Fruit fly (Drosophila melanogaster) whole organism, prepupa: ENCODE data around the gene RabGGTa.

ENCODE experiments used
- Blimp-1 ChIP-seq: fragments of 200-800 bp; sonication (Bioruptor generic); optimal IDR thresholded peaks from 3 replicates; lab custom pipeline; 2017; ENCODE audit warnings: missing biosample characterization, missing genetic modification characterization, mild to moderate bottlenecking, moderate library complexity, missing genetic modification reagents
- CG10669 ChIP-seq: fragments of 200-800 bp; sonication (Bioruptor generic); optimal IDR thresholded peaks from 3 replicates; lab custom pipeline; 2018; ENCODE audit warnings: missing biosample characterization, mild to moderate bottlenecking, missing genetic modification characterization, moderate library complexity
- CG11762 ChIP-seq: fragments of 200-800 bp; sonication (Bioruptor generic); optimal IDR thresholded peaks from 3 replicates; lab custom pipeline; 2016; ENCODE audit warnings: missing biosample characterization, missing genetic modification characterization; ENCODE audit not compliant: insufficient read depth
- CG11902 ChIP-seq: fragments of 200-800 bp; sonication (Bioruptor generic); optimal IDR thresholded peaks from 3 replicates; lab custom pipeline; 2016; ENCODE audit warnings: missing biosample characterization, missing genetic modification characterization
- CG16779 ChIP-seq: fragments of 200-800 bp; sonication (Bioruptor generic); optimal IDR thresholded peaks from 3 replicates; lab custom pipeline; 2017; ENCODE audit warnings: missing biosample characterization, mild to moderate bottlenecking, missing genetic modification characterization
- CG3032 ChIP-seq: fragments of 200-800 bp; optimal IDR thresholded peaks from 2 replicates; lab custom pipeline; 2019; ENCODE audit warnings: missing biosample characterization, mild to moderate bottlenecking, missing genetic modification characterization, moderate library complexity
- CG32006 ChIP-seq: fragments of 200-800 bp; sonication (Bioruptor generic); optimal IDR thresholded peaks from 3 replicates; lab custom pipeline; 2017; ENCODE audit warnings: missing biosample characterization, mild to moderate bottlenecking, missing genetic modification characterization
- CG34406 ChIP-seq: fragments of 200-800 bp; sonication (Bioruptor generic); optimal IDR thresholded peaks from 3 replicates; lab custom pipeline; 2016; ENCODE audit warnings: missing biosample characterization, missing genetic modification characterization
- CG4318 ChIP-seq: fragments of 200-800 bp; sonication (Bioruptor generic); optimal IDR thresholded peaks from 3 replicates; lab custom pipeline; 2017; ENCODE audit warnings: missing biosample characterization, mild to moderate bottlenecking, missing genetic modification characterization
- CG6163 ChIP-seq: fragments of 200-800 bp; sonication (Bioruptor generic); IDR thresholded peaks from 3 replicates; pipeline ENCODE4 v1.3.6; 2022; ENCODE audit warnings: missing biosample characterization, missing genetic modification characterization
- CG6276 ChIP-seq: fragments of 200-800 bp; sonication (Bioruptor generic); optimal IDR thresholded peaks from 2 replicates; lab custom pipeline; 2017; ENCODE audit warnings: missing biosample characterization, mild to moderate bottlenecking, missing genetic modification characterization
- CG6792 ChIP-seq: fragments of 200-800 bp; sonication (Bioruptor generic); optimal IDR thresholded peaks from 3 replicates; lab custom pipeline; 2016; ENCODE audit warnings: missing biosample characterization, missing genetic modification characterization
- CG6854 ChIP-seq: fragments of 200-800 bp; sonication (Bioruptor generic); optimal IDR thresholded peaks from 2 replicates; lab custom pipeline; 2017; ENCODE audit warnings: missing biosample characterization, mild to moderate bottlenecking, missing genetic modification characterization
- CG7368 ChIP-seq: fragments of 200-800 bp; sonication (Bioruptor generic); optimal IDR thresholded peaks from 3 replicates; lab custom pipeline; 2016; ENCODE audit warnings: missing biosample characterization, missing genetic modification characterization
- CG8119 ChIP-seq: fragments of 200-800 bp; sonication (Bioruptor generic); IDR thresholded peaks from 3 replicates; pipeline ENCODE4 v1.3.6; 2022; ENCODE audit warnings: missing biosample characterization, missing genetic modification characterization
- CG8632 ChIP-seq: fragments of 200-800 bp; sonication (Bioruptor generic); optimal IDR thresholded peaks from 3 replicates; lab custom pipeline; 2016; ENCODE audit warnings: missing biosample characterization, missing genetic modification characterization
- CG9139 ChIP-seq: fragments of 200-800 bp; sonication (Bioruptor generic); optimal IDR thresholded peaks from 3 replicates; lab custom pipeline; 2017; ENCODE audit warnings: missing biosample characterization, mild to moderate bottlenecking, missing genetic modification characterization
- Eip78C ChIP-seq: fragments of 200-800 bp; sonication (Bioruptor generic); peaks from one replicate; lab custom pipeline; 2016; ENCODE audit warnings: missing biosample characterization, missing genetic modification characterization
- Eip93F ChIP-seq: fragments of 200-800 bp; sonication (Bioruptor generic); optimal IDR thresholded peaks from 2 replicates; lab custom pipeline; 2016; ENCODE audit warnings: missing biosample characterization, mild to moderate bottlenecking, missing genetic modification characterization
- Ets21C ChIP-seq: fragments of 200-800 bp; sonication (Bioruptor generic); optimal IDR thresholded peaks from 3 replicates; lab custom pipeline; 2016; ENCODE audit warnings: missing biosample characterization, missing genetic modification characterization
- Ets96B ChIP-seq: fragments of 200-800 bp; optimal IDR thresholded peaks from 2 replicates; lab custom pipeline; 2019; ENCODE audit warnings: missing biosample characterization, mild to moderate bottlenecking, missing genetic modification characterization, moderate library complexity
- Gug ChIP-seq: fragments of 200-800 bp; sonication (Bioruptor generic); IDR thresholded peaks from 2 replicates; pipeline ENCODE4 v1.3.6; 2022; ENCODE audit warnings: missing biosample characterization, missing genetic modification characterization
- Hr38 ChIP-seq: sonication (Bioruptor generic); optimal IDR thresholded peaks from 2 replicates; lab custom pipeline; 2016; ENCODE audit warnings: missing biosample characterization, missing genetic modification characterization
- Hr39 ChIP-seq: fragments of 200-800 bp; sonication (Bioruptor generic); optimal IDR thresholded peaks from 2 replicates; lab custom pipeline; 2016; ENCODE audit warnings: missing biosample characterization, missing genetic modification characterization
- Hr4 ChIP-seq: fragments of 200-800 bp; sonication (Bioruptor generic); optimal IDR thresholded peaks from 3 replicates; lab custom pipeline; 2016; ENCODE audit warnings: missing biosample characterization, missing genetic modification characterization
- Lpt ChIP-seq: fragments of 200-800 bp; sonication (Bioruptor generic); optimal IDR thresholded peaks from 3 replicates; lab custom pipeline; 2016; ENCODE audit warnings: missing biosample characterization, missing genetic modification characterization
- Met ChIP-seq: fragments of 200-800 bp; sonication (Bioruptor generic); optimal IDR thresholded peaks from 3 replicates; lab custom pipeline; 2016; ENCODE audit warnings: missing biosample characterization, missing genetic modification characterization
- OdsH ChIP-seq: fragments of 200-800 bp; sonication (Bioruptor generic); optimal IDR thresholded peaks from 3 replicates; lab custom pipeline; 2016; ENCODE audit warnings: missing biosample characterization, missing genetic modification characterization
- Sox102F ChIP-seq: fragments of 200-800 bp; sonication (Bioruptor generic); optimal IDR thresholded peaks from 2 replicates; lab custom pipeline; 2016; ENCODE audit warnings: missing biosample characterization, mild to moderate bottlenecking, missing genetic modification characterization
- achi ChIP-seq: fragments of 200-800 bp; sonication (Bioruptor generic); optimal IDR thresholded peaks from 3 replicates; lab custom pipeline; 2016; ENCODE audit warnings: missing biosample characterization, missing genetic modification characterization
- acj6 ChIP-seq: fragments of 200-800 bp; sonication (Bioruptor generic); optimal IDR thresholded peaks from 3 replicates; lab custom pipeline; 2016; ENCODE audit warnings: missing biosample characterization, missing genetic modification characterization
- dac ChIP-seq: fragments of 200-800 bp; sonication (Bioruptor generic); optimal IDR thresholded peaks from 2 replicates; lab custom pipeline; 2017; ENCODE audit warnings: missing biosample characterization, mild to moderate bottlenecking, missing genetic modification characterization
- eg ChIP-seq: fragments of 200-800 bp; sonication (Bioruptor generic); IDR thresholded peaks from 3 replicates; pipeline ENCODE4 v1.3.6; 2022; ENCODE audit warnings: missing biosample characterization, missing genetic modification characterization
- esn ChIP-seq: fragments of 200-800 bp; sonication (Bioruptor generic); optimal IDR thresholded peaks from 2 replicates; lab custom pipeline; 2016; ENCODE audit warnings: missing biosample characterization, mild to moderate bottlenecking, missing genetic modification characterization, moderate library complexity
- fd85E ChIP-seq: fragments of 200-800 bp; sonication (Bioruptor generic); optimal IDR thresholded peaks from 3 replicates; lab custom pipeline; 2016; ENCODE audit warnings: missing biosample characterization, missing genetic modification characterization
- lz ChIP-seq: fragments of 200-800 bp; sonication (Bioruptor generic); optimal IDR thresholded peaks from 3 replicates; lab custom pipeline; 2016; ENCODE audit warnings: missing biosample characterization, missing genetic modification characterization
- salr ChIP-seq, 2 experiments: fragments of 200-800 bp; sonication (Bioruptor generic); optimal IDR thresholded peaks; 3 replicates each; lab custom pipeline; 2016 to 2018; ENCODE audit warnings: missing biosample characterization in 2 of 2, missing genetic modification characterization in 2 of 2, mild to moderate bottlenecking in 1 of 2
- spab ChIP-seq: fragments of 200-800 bp; sonication (Bioruptor generic); optimal IDR thresholded peaks from 2 replicates; lab custom pipeline; 2017; ENCODE audit warnings: missing biosample characterization, mild to moderate bottlenecking, missing genetic modification characterization, missing genetic modification reagents
- ss ChIP-seq, 2 experiments: fragments of 200-800 bp; sonication (Bioruptor generic); optimal IDR thresholded peaks; 2 replicates in 1 of 2; 3 replicates in 1 of 2; lab custom pipeline; 2017 to 2018; ENCODE audit warnings: mild to moderate bottlenecking in 2 of 2, missing biosample characterization in 2 of 2, missing genetic modification characterization in 2 of 2, moderate library complexity in 1 of 2
- svp ChIP-seq: fragments of 200-800 bp; sonication (Bioruptor generic); peaks from one replicate; lab custom pipeline; 2016; ENCODE audit warnings: missing biosample characterization, missing genetic modification characterization
- topi ChIP-seq: fragments of 200-800 bp; sonication (Bioruptor generic); optimal IDR thresholded peaks from 3 replicates; lab custom pipeline; 2016; ENCODE audit warnings: missing biosample characterization, missing genetic modification characterization

The RabGGTa gene

DNA sequence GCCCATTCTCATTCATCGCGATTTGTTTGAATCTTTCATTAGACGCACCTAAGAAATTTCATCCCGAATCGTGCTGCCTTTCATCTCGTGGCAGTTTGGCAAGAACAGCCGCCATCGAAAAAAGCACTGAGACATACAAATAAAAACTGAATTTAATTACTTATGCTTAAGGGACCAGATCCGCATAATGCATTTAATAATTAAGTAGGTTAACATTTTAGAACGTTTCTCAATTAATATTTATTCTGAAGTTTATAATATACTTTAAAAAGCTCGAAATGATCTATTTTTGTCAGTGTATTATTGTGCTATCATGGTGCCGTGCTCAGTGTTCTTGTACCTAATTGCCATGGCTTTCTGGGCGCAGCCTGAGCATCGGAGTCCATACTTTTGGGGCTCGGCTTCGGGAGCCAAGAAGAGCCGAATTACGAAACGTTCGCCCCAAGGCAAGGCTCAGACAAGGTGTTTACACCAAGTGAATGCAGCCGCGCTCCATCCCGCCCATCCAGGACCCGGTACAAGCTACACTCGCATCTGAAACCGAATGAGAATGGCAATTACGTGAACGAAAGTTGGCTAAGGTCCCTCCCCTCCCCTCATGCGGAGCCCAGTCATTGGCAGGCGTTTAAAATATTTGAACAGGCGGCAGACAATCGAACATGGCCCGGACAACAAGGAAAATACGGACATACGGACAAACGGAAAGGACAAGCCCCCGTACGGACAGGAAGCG, 27.4 kb upstream of the RabGGTa start (continued):
- TF ChIP-seq salr (GFP tag; optimal IDR thresholded peaks at IDR 0.05; lab: Kevin White, UChicago) (no peak), dac (GFP tag; lab: Kevin White, UChicago) (no peak), Sox102F (peak; percentile 85), CG11762 (GFP tag; lab: Kevin White, UChicago) (no peak), Gug (0 out of 2 replicates have a peak, but pooled peaks have one; percentile 20), acj6 (GFP tag; lab: Kevin White, UChicago) (peak; percentile 45), CG10669 (GFP tag; lab: Kevin White, UChicago) (peak; percentile 47), CG3032 (tag; lab: Kevin White, UChicago) (peak; percentile 40), Eip93F (GFP tag; lab: Kevin White, UChicago) (peak; percentile 42), svp (peak; percentile 91), CG32006 (GFP tag; lab: Kevin White, UChicago) (peak; percentile 6), Ets21C (peak; percentile 51), topi (peak; percentile 81), CG6854 (GFP tag; lab: Kevin White, UChicago) (peak; percentile 34), CG8119 (GFP tag; lab: Robert Waterston, UW) (peak; percentile 40; the same call in 1 of the 3 replicates), lz (GFP tag; lab: Kevin White, UChicago) (peak; percentile 79), Ets96B (peak; percentile 54), Lpt (no peak), esn (GFP tag; lab: Kevin White, UChicago) (peak; percentile 88), Met (GFP tag; lab: Kevin White, UChicago) (peak; percentile 87), spab (GFP tag; lab: Kevin White, UChicago) (peak; percentile 40), CG16779 (tag; lab: Kevin White, UChicago) (no peak), CG6792 (GFP tag; lab: Kevin White, UChicago) (peak; percentile 59), OdsH (GFP tag; lab: Kevin White, UChicago) (peak; percentile 62), CG9139 (GFP tag; lab: Kevin White, UChicago) (no peak), CG7368 (GFP tag; lab: Kevin White, UChicago) (no peak), eg (GFP tag; lab: Robert Waterston, UW) (no peak), Hr38 (GFP tag; lab: Kevin White, UChicago) (no peak), CG11902 (peak; percentile 1), achi (GFP tag; lab: Kevin White, UChicago) (peak; percentile 54), CG8632 (GFP tag; lab: Kevin White, UChicago) (peak; percentile 45), CG4318 (no peak), Hr39 (GFP tag; lab: Kevin White, UChicago) (peak; percentile 69), ss (GFP tag; optimal IDR thresholded peaks at IDR 0.05; lab: Kevin White, UChicago) (no peak), fd85E (GFP tag; lab: Kevin White, UChicago) (no peak), Hr4 (peak; percentile 3), CG34406 (GFP tag; lab: Kevin White, UChicago) (peak; percentile 48), CG6276 (GFP tag; lab: Kevin White, UChicago) (peak; percentile 13), CG6163 (GFP tag; lab: Robert Waterston, UW) (peak; percentile 65; the same call in 1 of the 3 replicates), Blimp-1 (GFP tag; lab: Kevin White, UChicago) (peak; percentile 65)

- TF ChIP-seq Eip78C (GFP tag; lab: Kevin White, UChicago) (peak; percentile 7), svp (peak; percentile 82), CG9139 (GFP tag; lab: Kevin White, UChicago) (no peak)
- TF ChIP-seq, all 60 proteins: peak for 2
These were observed 25.5 kb upstream of the RabGGTa start for dm6 chr3R:5102407-5102806.
